Worm (Caenorhabditis elegans) whole organism, L1 larva: ENCODE results near the gene C50H2.5.

Source experiments
- fkh-10 ChIP-seq: sonication (generic microtip); optimal IDR thresholded peaks from 2 replicates; lab custom pipeline; 2017; ENCODE audit warnings: missing biosample characterization, missing genetic modification reagents, missing genetic modification characterization
- pqm-1 ChIP-seq: sonication (generic microtip); optimal IDR thresholded peaks from 3 replicates; lab custom pipeline; 2017; ENCODE audit warnings: missing biosample characterization, missing genetic modification characterization

ce11 chrV:9899278-9899677, 19.2 kb upstream of the C50H2.5 start, which contains the start of gene egl-47:
- no peak for TF ChIP-seq pqm-1
- TF ChIP-seq fkh-10 (GFP tag; lab: Kevin White, UChicago), result no peak
